Fruit fly (Drosophila melanogaster) whole organism: ENCODE measurements around the gene CG6294.

Source experiments
- CG8478 ChIP-seq: fragments of >200 bp; optimal IDR thresholded peaks from 2 replicates; lab custom pipeline; 2018; ENCODE audit warnings: inconsistent platforms
- Dll ChIP-seq: fragments of >200 bp; optimal IDR thresholded peaks from 2 replicates; lab custom pipeline; 2017
- EcR ChIP-seq, 2 experiments: fragments of >200 bp; optimal IDR thresholded peaks; 2 replicates each; lab custom pipeline; 2017; ENCODE audit warnings: missing biosample characterization in 2 of 2, missing genetic modification characterization in 2 of 2, missing genetic modification reagents in 2 of 2
- pan ChIP-seq: fragments of >200 bp; optimal IDR thresholded peaks from 2 replicates; lab custom pipeline; 2017
- psq ChIP-seq: fragments of >200 bp; optimal IDR thresholded peaks from 2 replicates; lab custom pipeline; 2017
- usp ChIP-seq: fragments of >200 bp; optimal IDR thresholded peaks from 2 replicates; lab custom pipeline; 2017; ENCODE audit warnings: missing biosample characterization, missing genetic modification characterization, mixed read lengths

The CG6294 gene

dm6 chrX:15498791-15499190 lies 36.3 kb downstream of the CG6294 start:
- no peak for TF ChIP-seq pan (lab: Kevin White, UChicago)
- no peak for TF ChIP-seq EcR (GFP tag; optimal IDR thresholded peaks at IDR 0.05; lab: Kevin White, UChicago)
- TF ChIP-seq CG8478 (lab: Kevin White, UChicago), result no peak
- TF ChIP-seq usp, result no peak
- TF ChIP-seq psq (lab: Kevin White, UChicago), result no peak
- TF ChIP-seq Dll (lab: Kevin White, UChicago), result no peak

- no peak for TF ChIP-seq pan (lab: Kevin White, UChicago)
- TF ChIP-seq usp, result no peak
- TF ChIP-seq EcR (GFP tag; optimal IDR thresholded peaks at IDR 0.05; lab: Kevin White, UChicago), result no peak
Measured at dm6 chrX:15499996-15500904, 37.7 kb downstream of the CG6294 start.

dm6 chrX:15501706-15502267 lies 39.3 kb downstream of the CG6294 start:
- TF ChIP-seq Dll (lab: Kevin White, UChicago) (no peak), psq (lab: Kevin White, UChicago) (no peak), pan (lab: Kevin White, UChicago) (no peak), EcR (GFP tag; optimal IDR thresholded peaks at IDR 0.05; lab: Kevin White, UChicago) (no peak), CG8478 (lab: Kevin White, UChicago) (no peak), usp (no peak)

dm6 chrX:15502864-15503263 lies 40.3 kb downstream of the CG6294 start:
- no peak for TF ChIP-seq Dll (lab: Kevin White, UChicago)
- no peak for TF ChIP-seq pan (lab: Kevin White, UChicago)
- no peak for TF ChIP-seq psq (lab: Kevin White, UChicago)
- no peak for TF ChIP-seq CG8478 (lab: Kevin White, UChicago)
- TF ChIP-seq usp, result no peak
- TF ChIP-seq EcR (GFP tag; optimal IDR thresholded peaks at IDR 0.05; lab: Kevin White, UChicago), result no peak

dm6 chrX:15511399-15511798 lies 48.9 kb downstream of the CG6294 start:
- no peak for TF ChIP-seq Dll (lab: Kevin White, UChicago)
- TF ChIP-seq usp, result no peak
